Fruit fly (Drosophila melanogaster): ENCODE results near the gene CG7443.
A peak's percentile ranks its signal among the peaks of the same experiment; 100 is the strongest.

Gene CG7443

DNA sequence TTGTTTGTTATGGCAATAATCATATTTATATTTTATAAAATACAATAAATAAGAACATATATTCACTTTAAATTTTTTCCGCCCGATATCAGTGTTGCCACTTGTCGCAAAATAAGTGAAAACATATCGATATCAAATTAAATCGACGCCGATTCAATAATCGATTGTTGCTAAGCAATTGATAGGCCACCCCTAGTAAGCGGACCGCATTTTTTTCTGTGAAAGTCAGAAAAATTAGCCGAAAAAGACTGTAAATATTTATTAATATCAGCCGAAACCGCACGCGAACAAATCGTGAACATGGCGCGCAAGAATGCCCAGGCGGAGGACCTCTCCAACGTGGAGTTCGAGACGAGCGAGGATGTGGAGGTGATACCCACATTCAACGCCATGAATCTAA lies 11.1 kb upstream of the CG7443 start, which contains the start of gene CG7483:
TSS of gene CG7483 (plus strand) at position 171 of the 400 bp plus-strand sequence.
- TF ChIP-seq fd96Ca (GFP tag; IDR thresholded peaks at IDR 0.05) (no peak), gl (tag; optimal IDR thresholded peaks at IDR 0.05) (no peak), CG13204 (GFP tag; optimal IDR thresholded peaks at IDR 0.05) (no peak), CG14655 (GFP tag; optimal IDR thresholded peaks at IDR 0.05) (no peak), rn (GFP tag; IDR thresholded peaks at IDR 0.05) (no peak), CG8159 (tag; optimal IDR thresholded peaks at IDR 0.05) (no peak), CG10348 (GFP tag; IDR thresholded peaks at IDR 0.05) (no peak), CG4496 (GFP tag; IDR thresholded peaks at IDR 0.05) (no peak), Pif1A (GFP tag; optimal IDR thresholded peaks at IDR 0.05) (no peak), D1 (tag; optimal IDR thresholded peaks at IDR 0.05) (no peak), Pif1B (GFP tag; optimal IDR thresholded peaks at IDR 0.05) (no peak), CG8301 (tag; optimal IDR thresholded peaks at IDR 0.05) (no peak), Snoo (tag; optimal IDR thresholded peaks at IDR 0.05) (no peak), CG12605 (GFP tag; IDR thresholded peaks at IDR 0.05) (no peak), CG17806 (tag; optimal IDR thresholded peaks at IDR 0.05) (no peak)

DNA sequence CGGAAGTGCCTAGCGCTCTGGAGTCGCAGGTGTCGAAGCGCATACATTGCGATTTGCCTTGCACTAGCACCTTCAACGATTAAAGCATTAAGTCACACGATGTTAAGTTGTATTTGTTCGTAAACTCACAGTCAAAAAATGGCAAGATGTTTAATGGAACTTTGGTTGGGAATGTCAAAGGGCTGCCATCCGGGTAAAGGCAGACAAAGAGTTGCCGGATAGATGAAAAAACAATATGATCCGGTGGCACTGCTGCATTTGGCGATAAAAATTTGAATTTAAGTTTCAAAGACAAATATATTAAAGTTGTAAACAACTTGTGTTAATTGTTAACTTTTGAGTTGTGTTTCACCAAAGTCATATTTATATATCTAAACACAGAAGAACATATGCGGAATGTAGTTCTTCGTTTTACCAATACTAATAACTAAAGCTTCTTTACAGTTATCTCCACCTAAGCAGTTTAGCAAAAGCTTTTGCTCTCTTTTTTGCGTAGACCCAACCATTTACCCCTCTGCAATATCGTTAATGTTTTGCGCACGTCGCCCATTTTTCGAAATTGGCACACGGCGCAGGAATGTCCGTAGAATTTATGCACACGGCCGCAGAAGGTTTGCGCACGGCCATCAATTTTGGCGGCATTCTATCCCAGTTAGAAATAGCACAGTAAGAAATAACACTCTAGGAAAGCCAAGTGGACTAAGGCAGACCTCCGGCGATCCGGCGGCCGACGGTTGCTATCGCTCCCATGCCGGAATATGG lies 7.6 kb upstream of the CG7443 start, which contains the start of gene Coq2:
TSS of gene Coq2 (minus strand) at position 200 of the 762 bp plus-strand sequence.
- TF ChIP-seq fd96Ca (GFP tag; IDR thresholded peaks at IDR 0.05) = no peak
- no peak for TF ChIP-seq CG8159 (tag; optimal IDR thresholded peaks at IDR 0.05)
- no peak for TF ChIP-seq CG13204 (GFP tag; optimal IDR thresholded peaks at IDR 0.05)
- no peak for TF ChIP-seq CG4496 (GFP tag; IDR thresholded peaks at IDR 0.05)
- no peak for TF ChIP-seq Ets98B (GFP tag; IDR thresholded peaks at IDR 0.05)
- TF ChIP-seq CG34367 (tag; optimal IDR thresholded peaks at IDR 0.05) = no peak
- no peak for TF ChIP-seq CG8301 (tag; optimal IDR thresholded peaks at IDR 0.05)
- TF ChIP-seq Pif1B (GFP tag; optimal IDR thresholded peaks at IDR 0.05) = no peak
- TF ChIP-seq CG14655 (GFP tag; optimal IDR thresholded peaks at IDR 0.05) = no peak

DNA sequence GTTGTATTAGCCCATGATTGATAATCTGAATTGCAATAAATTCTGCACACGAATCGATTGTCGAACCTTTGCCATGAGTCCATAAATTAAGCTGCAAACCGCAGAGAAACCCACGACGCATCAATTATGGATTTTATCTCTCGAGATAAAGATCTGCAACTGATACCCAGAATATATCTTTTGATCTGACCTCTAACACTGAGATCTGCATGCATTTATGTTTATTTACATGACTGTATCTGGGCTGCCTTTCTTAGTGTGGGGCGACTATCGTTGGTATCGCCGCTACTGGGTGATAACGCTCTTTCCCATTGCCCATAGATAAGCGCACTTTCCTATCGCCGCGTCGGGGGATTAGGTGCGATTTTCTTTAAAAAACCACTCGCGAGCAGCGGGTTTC lies 6.9 kb upstream of the CG7443 start, which contains the start of gene Ctr1B:
TSS of gene Ctr1B (plus strand) at position 398 of the 400 bp plus-strand sequence.
- TF ChIP-seq CG34367 (tag; optimal IDR thresholded peaks at IDR 0.05) (no peak), Snoo (tag; optimal IDR thresholded peaks at IDR 0.05) (no peak), CG12605 (GFP tag; IDR thresholded peaks at IDR 0.05) (no peak), rn (GFP tag; IDR thresholded peaks at IDR 0.05) (no peak), CG14655 (GFP tag; optimal IDR thresholded peaks at IDR 0.05) (no peak), CG8301 (tag; optimal IDR thresholded peaks at IDR 0.05) (no peak), CG32121 (GFP tag; IDR thresholded peaks at IDR 0.05) (no peak), Ets98B (GFP tag; IDR thresholded peaks at IDR 0.05) (no peak), EcR (GFP tag; optimal IDR thresholded peaks at IDR 0.05) (no peak), CG4496 (GFP tag; IDR thresholded peaks at IDR 0.05) (no peak), Pif1B (GFP tag; optimal IDR thresholded peaks at IDR 0.05) (no peak), Pif1A (GFP tag; optimal IDR thresholded peaks at IDR 0.05) (no peak)

DNA sequence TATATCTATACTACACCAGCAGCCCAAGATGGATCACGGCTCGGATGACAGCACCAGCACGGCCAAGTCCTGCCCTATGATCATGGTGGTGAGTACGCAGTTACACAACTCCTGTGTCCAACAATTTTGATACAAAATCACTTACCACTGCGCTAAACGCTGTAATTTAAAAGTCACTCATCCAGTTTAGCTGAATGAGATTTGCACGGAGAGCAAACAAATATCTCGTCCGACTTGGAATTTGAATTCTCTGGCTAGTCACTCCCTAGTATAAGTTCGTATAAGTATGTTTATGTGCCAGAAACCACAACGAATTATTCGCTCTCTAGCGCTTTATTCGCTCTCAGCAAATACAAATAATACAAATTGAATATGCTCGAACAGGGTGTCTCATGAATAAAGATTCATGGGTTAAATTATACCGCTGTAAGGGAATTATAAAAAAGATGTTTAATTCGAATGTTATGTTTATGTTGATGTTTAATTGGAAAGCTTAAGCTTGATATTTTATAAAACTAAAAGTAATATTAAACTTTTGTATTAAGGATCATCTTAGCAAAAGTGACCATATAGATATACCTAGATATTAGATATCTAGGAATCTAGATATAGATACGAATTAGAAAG lies 6.3 kb upstream of the CG7443 start:
- TF ChIP-seq CG12605 (GFP tag; IDR thresholded peaks at IDR 0.05) (peak; percentile 65), CG14655 (GFP tag; optimal IDR thresholded peaks at IDR 0.05) (no peak), Ets98B (GFP tag; IDR thresholded peaks at IDR 0.05) (peak; percentile 60; the same call in 1 of the 2 replicates), CG4496 (GFP tag; IDR thresholded peaks at IDR 0.05) (0 out of 3 replicates have a peak, but pooled peaks have one; percentile 21)

DNA sequence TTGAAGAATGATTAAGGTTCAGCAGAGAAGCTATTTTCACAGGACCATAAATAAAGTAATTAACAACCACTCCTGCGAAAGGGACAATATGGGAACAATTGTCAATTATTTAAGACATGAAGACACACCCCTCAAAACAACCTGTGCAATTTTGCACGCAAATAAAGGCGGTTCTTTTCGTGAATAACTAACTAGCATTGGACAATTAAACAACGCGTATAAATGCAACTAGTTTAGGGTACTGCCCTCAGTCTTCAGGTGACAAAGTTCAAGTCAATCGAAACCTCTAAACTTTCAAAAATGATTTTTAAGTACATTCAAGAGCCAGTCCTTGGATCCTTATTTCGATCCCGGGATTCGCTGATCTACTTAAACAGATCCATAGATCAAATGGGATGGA lies 2.7 kb upstream of the CG7443 start, which contains the start of gene Or85a:
TSS of gene Or85a (plus strand) at position 301 of the 400 bp plus-strand sequence.
- TF ChIP-seq rn (GFP tag; IDR thresholded peaks at IDR 0.05) = no peak
- no peak for TF ChIP-seq CG8159 (tag; optimal IDR thresholded peaks at IDR 0.05)
- TF ChIP-seq Pif1B (GFP tag; optimal IDR thresholded peaks at IDR 0.05) = no peak
- no peak for TF ChIP-seq fd96Ca (GFP tag; IDR thresholded peaks at IDR 0.05)
- TF ChIP-seq EcR (GFP tag; optimal IDR thresholded peaks at IDR 0.05) = no peak
- no peak for TF ChIP-seq CG10348 (GFP tag; IDR thresholded peaks at IDR 0.05)
- no peak for TF ChIP-seq Pif1A (GFP tag; optimal IDR thresholded peaks at IDR 0.05)
- no peak for TF ChIP-seq CG12605 (GFP tag; IDR thresholded peaks at IDR 0.05)
- TF ChIP-seq CG15710 (tag; optimal IDR thresholded peaks at IDR 0.05) = no peak
- TF ChIP-seq Snoo (tag; optimal IDR thresholded peaks at IDR 0.05) = no peak
- no peak for TF ChIP-seq CG34367 (tag; optimal IDR thresholded peaks at IDR 0.05)
- no peak for TF ChIP-seq CG13204 (GFP tag; optimal IDR thresholded peaks at IDR 0.05)
- TF ChIP-seq CG32121 (GFP tag; IDR thresholded peaks at IDR 0.05) = no peak
- TF ChIP-seq CG4496 (GFP tag; IDR thresholded peaks at IDR 0.05) = no peak
- no peak for TF ChIP-seq CG14655 (GFP tag; optimal IDR thresholded peaks at IDR 0.05)
- TF ChIP-seq D1 (tag; optimal IDR thresholded peaks at IDR 0.05) = no peak
- TF ChIP-seq Ets98B (GFP tag; IDR thresholded peaks at IDR 0.05) = no peak
- no peak for TF ChIP-seq CG8301 (tag; optimal IDR thresholded peaks at IDR 0.05)
- TF ChIP-seq CG17806 (tag; optimal IDR thresholded peaks at IDR 0.05) = no peak

DNA sequence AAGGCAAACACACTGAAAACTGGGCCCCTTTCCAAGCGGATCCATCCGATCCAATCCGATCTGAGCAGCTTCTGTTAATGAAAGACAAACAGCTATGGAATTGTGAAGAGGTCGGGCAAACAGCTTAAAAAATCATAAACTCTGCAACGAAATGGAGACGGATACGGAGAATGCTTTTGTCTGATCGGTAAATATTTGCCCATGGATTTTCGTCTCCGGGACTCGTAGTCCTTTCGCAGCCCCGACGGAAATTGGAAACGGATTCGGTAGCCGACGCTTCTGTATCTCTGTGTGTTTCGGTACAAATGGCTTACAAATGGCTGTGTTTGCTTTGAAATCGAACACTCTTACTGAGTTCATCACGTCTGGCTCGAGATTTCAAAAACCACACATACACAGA lies 2.8 kb downstream of the CG7443 start:
- TF ChIP-seq Ets98B (GFP tag; IDR thresholded peaks at IDR 0.05) (no peak), CG10348 (GFP tag; IDR thresholded peaks at IDR 0.05) (no peak), CG9948 (tag; optimal IDR thresholded peaks at IDR 0.05) (no peak), rn (GFP tag; IDR thresholded peaks at IDR 0.05) (no peak), D1 (tag; optimal IDR thresholded peaks at IDR 0.05) (no peak), CG8159 (tag; optimal IDR thresholded peaks at IDR 0.05) (no peak), Snoo (tag; optimal IDR thresholded peaks at IDR 0.05) (no peak), CG13204 (GFP tag; optimal IDR thresholded peaks at IDR 0.05) (no peak), CG34367 (tag; optimal IDR thresholded peaks at IDR 0.05) (no peak), CG12605 (GFP tag; IDR thresholded peaks at IDR 0.05) (no peak), gl (tag; optimal IDR thresholded peaks at IDR 0.05) (no peak), Pif1A (GFP tag; optimal IDR thresholded peaks at IDR 0.05) (no peak), CG8301 (tag; optimal IDR thresholded peaks at IDR 0.05) (no peak), CG32121 (GFP tag; IDR thresholded peaks at IDR 0.05) (no peak), CG14655 (GFP tag; optimal IDR thresholded peaks at IDR 0.05) (no peak), CG17806 (tag; optimal IDR thresholded peaks at IDR 0.05) (no peak), fd96Ca (GFP tag; IDR thresholded peaks at IDR 0.05) (no peak), Pif1B (GFP tag; optimal IDR thresholded peaks at IDR 0.05) (no peak), EcR (GFP tag; optimal IDR thresholded peaks at IDR 0.05) (no peak)

Measured in whole organism, pupa.